Fruit fly (Drosophila melanogaster) whole organism, embryonic: Measurements from ENCODE around the gene Sps2.
A peak's percentile ranks its signal among the peaks of the same experiment; 100 is the strongest.

Source experiments
- CG10979 ChIP-seq: fragments of 200-800 bp; sonication (Bioruptor generic); optimal IDR thresholded peaks from 2 replicates; lab custom pipeline; 2018; ENCODE audit warnings: missing biosample characterization, mild to moderate bottlenecking, missing genetic modification characterization, moderate library complexity
- CG11723 ChIP-seq: fragments of 200-800 bp; sonication (Bioruptor generic); optimal IDR thresholded peaks from 2 replicates; lab custom pipeline; 2017; ENCODE audit warnings: missing biosample characterization, mild to moderate bottlenecking, missing genetic modification characterization
- CG12659 ChIP-seq: fragments of 200-800 bp; sonication (Bioruptor generic); optimal IDR thresholded peaks from 3 replicates; lab custom pipeline; 2017; ENCODE audit warnings: mild to moderate bottlenecking, missing biosample characterization, missing genetic modification reagents, missing genetic modification characterization
- CG14050 ChIP-seq: fragments of 200-800 bp; sonication (Bioruptor generic); IDR thresholded peaks from 3 replicates; pipeline ENCODE4 v1.3.6; 2022; ENCODE audit warnings: missing biosample characterization, missing genetic modification characterization
- CG1529 ChIP-seq: fragments of 200-800 bp; sonication (Bioruptor generic); optimal IDR thresholded peaks from 3 replicates; lab custom pipeline; 2018; ENCODE audit warnings: missing biosample characterization, missing genetic modification characterization
- CG18011 ChIP-seq: fragments of 200-800 bp; sonication (Bioruptor generic); optimal IDR thresholded peaks from 2 replicates; lab custom pipeline; 2017; ENCODE audit warnings: missing biosample characterization, missing genetic modification characterization, mild to moderate bottlenecking, moderate library complexity, missing genotype
- CG2889 ChIP-seq: fragments of 200-800 bp; sonication (Bioruptor generic); IDR thresholded peaks from 3 replicates; pipeline ENCODE4 v1.3.6; 2022; ENCODE audit warnings: missing biosample characterization, missing genetic modification characterization
- CG3163 ChIP-seq: fragments of 200-800 bp; sonication (Bioruptor generic); optimal IDR thresholded peaks from 3 replicates; lab custom pipeline; 2016; ENCODE audit warnings: missing biosample characterization, missing genetic modification characterization
- CG33213 ChIP-seq: fragments of 200-800 bp; sonication (Bioruptor generic); optimal IDR thresholded peaks from 3 replicates; lab custom pipeline; 2016; ENCODE audit warnings: missing biosample characterization, missing genetic modification characterization
- CG4820 ChIP-seq: fragments of 200-800 bp; sonication (Bioruptor generic); optimal IDR thresholded peaks from 3 replicates; lab custom pipeline; 2016; ENCODE audit warnings: missing biosample characterization, missing genetic modification characterization
- CG7786 ChIP-seq: fragments of 200-800 bp; sonication (Bioruptor generic); optimal IDR thresholded peaks from 2 replicates; lab custom pipeline; 2016; ENCODE audit warnings: missing biosample characterization, missing genetic modification characterization
- CG7987 ChIP-seq: fragments of 200-800 bp; sonication (Bioruptor generic); optimal IDR thresholded peaks from 2 replicates; lab custom pipeline; 2018; ENCODE audit warnings: missing biosample characterization, mild to moderate bottlenecking, missing genetic modification characterization, moderate library complexity
- CG8359 ChIP-seq: fragments of 200-800 bp; sonication (Bioruptor generic); optimal IDR thresholded peaks from 2 replicates; lab custom pipeline; 2017; ENCODE audit warnings: missing biosample characterization, mild to moderate bottlenecking, missing genetic modification characterization, borderline replicate concordance
- CG9609 ChIP-seq: fragments of 200-800 bp; sonication (Bioruptor generic); optimal IDR thresholded peaks from 3 replicates; lab custom pipeline; 2016; ENCODE audit warnings: missing biosample characterization, missing genetic modification characterization
- CHES-1-like ChIP-seq: fragments of 200-800 bp; sonication (Bioruptor generic); optimal IDR thresholded peaks from 2 replicates; lab custom pipeline; 2016; ENCODE audit warnings: missing biosample characterization, missing genetic modification characterization
- CTCF ChIP-seq: fragments of 200-800 bp; sonication (Bioruptor generic); optimal IDR thresholded peaks from 2 replicates; lab custom pipeline; 2017; ENCODE audit warnings: missing biosample characterization, mild to moderate bottlenecking, missing genetic modification characterization, moderate library complexity
- CkIIα-i1 ChIP-seq: fragments of 200-800 bp; sonication (Bioruptor generic); IDR thresholded peaks from 2 replicates; pipeline ENCODE4 v1.3.6; 2022; ENCODE audit warnings: missing biosample characterization, missing genetic modification characterization
- Deaf1 ChIP-seq: fragments of 200-800 bp; optimal IDR thresholded peaks from 3 replicates; lab custom pipeline; 2019; ENCODE audit warnings: missing biosample characterization, mild to moderate bottlenecking, missing genetic modification characterization, moderate library complexity
- Dek ChIP-seq: fragments of 200-800 bp; sonication (Bioruptor generic); optimal IDR thresholded peaks from 3 replicates; lab custom pipeline; 2019; ENCODE audit warnings: missing biosample characterization, mild to moderate bottlenecking, missing genetic modification characterization, moderate library complexity
- Doc3 ChIP-seq: fragments of 200-800 bp; sonication (Bioruptor generic); IDR thresholded peaks from 3 replicates; pipeline ENCODE4 v1.3.6; 2022; ENCODE audit warnings: missing biosample characterization, missing genetic modification characterization; ENCODE audit not compliant: partially characterized antibody
- Dref ChIP-seq: fragments of 200-800 bp; sonication (Bioruptor generic); IDR thresholded peaks from 2 replicates; pipeline ENCODE4 v1.3.6; 2022; ENCODE audit warnings: missing biosample characterization, missing genetic modification characterization
- E2f1 ChIP-seq: fragments of 200-800 bp; sonication (Bioruptor generic); IDR thresholded peaks from 2 replicates; pipeline ENCODE4 v1.3.6; 2022; ENCODE audit warnings: missing biosample characterization, missing genetic modification characterization
- E2f2 ChIP-seq: fragments of 200-800 bp; sonication (Bioruptor generic); IDR thresholded peaks from 2 replicates; pipeline ENCODE4 v1.3.6; 2022; ENCODE audit warnings: missing biosample characterization, missing genetic modification characterization
- Eip74EF ChIP-seq, 2 experiments: fragments of 200-800 bp in 1 of 2; fragments of >200 bp in 1 of 2; sonication (Bioruptor generic) in 1 of 2; optimal IDR thresholded peaks; 2 replicates each; lab custom pipeline; 2017 to 2019; ENCODE audit warnings: missing biosample characterization in 2 of 2, missing genetic modification characterization in 2 of 2, mild to moderate bottlenecking in 1 of 2, moderate library complexity in 1 of 2
- Ets65A ChIP-seq: fragments of 200-800 bp; sonication (Bioruptor generic); peaks from one replicate; lab custom pipeline; 2016; ENCODE audit warnings: missing biosample characterization, missing genetic modification characterization
- HLH4C ChIP-seq: fragments of 200-800 bp; sonication (Bioruptor generic); IDR thresholded peaks from 3 replicates; pipeline ENCODE4 v1.3.6; 2022; ENCODE audit warnings: missing biosample characterization, missing genetic modification characterization; ENCODE audit not compliant: partially characterized antibody
- Hey ChIP-seq: fragments of 200-800 bp; sonication (Bioruptor generic); optimal IDR thresholded peaks from 3 replicates; lab custom pipeline; 2018; ENCODE audit warnings: missing biosample characterization, mild to moderate bottlenecking, missing genetic modification characterization
- Neu2 ChIP-seq: fragments of 200-800 bp; sonication (Bioruptor generic); optimal IDR thresholded peaks from 3 replicates; lab custom pipeline; 2016; ENCODE audit warnings: missing biosample characterization, missing genetic modification characterization, borderline replicate concordance
- Sry-β ChIP-seq: fragments of 200-800 bp; sonication (Bioruptor generic); optimal IDR thresholded peaks from 2 replicates; lab custom pipeline; 2018; ENCODE audit warnings: missing biosample characterization, mild to moderate bottlenecking, missing genetic modification characterization, moderate library complexity
- Ssrp ChIP-seq: fragments of 200-800 bp; sonication (Bioruptor generic); optimal IDR thresholded peaks from 2 replicates; lab custom pipeline; 2018; ENCODE audit warnings: missing biosample characterization, mild to moderate bottlenecking, missing genetic modification characterization, moderate library complexity
- Trl ChIP-seq, 3 experiments: fragments of >200 bp in 2 of 3; fragments of 200-800 bp in 1 of 3; sonication (Bioruptor generic) in 1 of 3; optimal IDR thresholded peaks; 2 replicates in 1 of 3; 3 replicates in 2 of 3; lab custom pipeline; 2016 to 2017; ENCODE audit warnings: missing biosample characterization in 1 of 3, missing genetic modification characterization in 1 of 3
- ab ChIP-seq: fragments of 200-800 bp; sonication (Bioruptor generic); optimal IDR thresholded peaks from 2 replicates; lab custom pipeline; 2016; ENCODE audit warnings: missing biosample characterization, missing genetic modification characterization
- ara ChIP-seq: fragments of 200-800 bp; sonication (Bioruptor generic); IDR thresholded peaks from 2 replicates; pipeline ENCODE4 v1.3.6; 2022; ENCODE audit warnings: missing biosample characterization, missing genetic modification characterization
- ash1 ChIP-seq: fragments of 200-800 bp; sonication (Bioruptor generic); optimal IDR thresholded peaks from 2 replicates; lab custom pipeline; 2018; ENCODE audit warnings: missing biosample characterization, mild to moderate bottlenecking, missing genetic modification characterization
- chif ChIP-seq, 2 experiments: fragments of 200-800 bp; sonication (Bioruptor generic); optimal IDR thresholded peaks; 3 replicates each; lab custom pipeline; 2016; ENCODE audit warnings: missing biosample characterization in 2 of 2, missing genetic modification characterization in 2 of 2
- chm ChIP-seq: fragments of 200-800 bp; sonication (Bioruptor generic); IDR thresholded peaks from 2 replicates; pipeline ENCODE4 v1.3.6; 2022; ENCODE audit warnings: missing biosample characterization, missing genetic modification characterization
- corto ChIP-seq: fragments of 200-800 bp; sonication (Bioruptor generic); optimal IDR thresholded peaks from 2 replicates; lab custom pipeline; 2016; ENCODE audit warnings: missing biosample characterization, mild to moderate bottlenecking, missing genetic modification characterization, moderate library complexity
- crc ChIP-seq: fragments of 200-800 bp; sonication (Bioruptor generic); optimal IDR thresholded peaks from 2 replicates; lab custom pipeline; 2016; ENCODE audit warnings: missing biosample characterization, missing genetic modification characterization
- disco-r ChIP-seq: fragments of 200-800 bp; sonication (Bioruptor generic); optimal IDR thresholded peaks from 2 replicates; lab custom pipeline; 2016; ENCODE audit warnings: missing biosample characterization, missing genetic modification characterization
- fd3F ChIP-seq: fragments of 200-800 bp; sonication (Bioruptor generic); optimal IDR thresholded peaks from 2 replicates; lab custom pipeline; 2018; ENCODE audit warnings: missing biosample characterization, mild to moderate bottlenecking, missing genetic modification characterization, moderate library complexity
- ftz-f1 ChIP-seq: fragments of 200-800 bp; sonication (Bioruptor generic); optimal IDR thresholded peaks from 2 replicates; lab custom pipeline; 2016; ENCODE audit warnings: missing biosample characterization, missing genetic modification characterization
- gcm2 ChIP-seq: fragments of 200-800 bp; sonication (Bioruptor generic); optimal IDR thresholded peaks from 2 replicates; lab custom pipeline; 2016; ENCODE audit warnings: missing biosample characterization, missing genetic modification characterization
- klu ChIP-seq: fragments of 200-800 bp; sonication (Bioruptor generic); IDR thresholded peaks from 2 replicates; pipeline ENCODE4 v1.3.6; 2022; ENCODE audit warnings: missing biosample characterization, missing genetic modification characterization
- maf-S ChIP-seq: fragments of 200-800 bp; sonication (Bioruptor generic); optimal IDR thresholded peaks from 2 replicates; lab custom pipeline; 2016; ENCODE audit warnings: missing biosample characterization, missing genetic modification characterization
- phol ChIP-seq: fragments of 200-800 bp; sonication (Bioruptor generic); optimal IDR thresholded peaks from 3 replicates; lab custom pipeline; 2018; ENCODE audit warnings: missing biosample characterization, mild to moderate bottlenecking, missing genetic modification characterization, moderate library complexity
- repo ChIP-seq: fragments of 200-800 bp; sonication (Bioruptor generic); optimal IDR thresholded peaks from 2 replicates; lab custom pipeline; 2016; ENCODE audit warnings: missing biosample characterization, missing genetic modification characterization
- tin ChIP-seq: fragments of 200-800 bp; sonication (Bioruptor generic); optimal IDR thresholded peaks from 3 replicates; lab custom pipeline; 2016; ENCODE audit warnings: missing biosample characterization, missing genetic modification characterization
- tio ChIP-seq: fragments of 200-800 bp; sonication (Bioruptor generic); optimal IDR thresholded peaks from 2 replicates; lab custom pipeline; 2017; ENCODE audit warnings: missing biosample characterization, missing genetic modification characterization, inconsistent platforms
- unpg ChIP-seq: fragments of 200-800 bp; sonication (Bioruptor generic); optimal IDR thresholded peaks from 3 replicates; lab custom pipeline; 2018; ENCODE audit warnings: missing biosample characterization, mild to moderate bottlenecking, missing genetic modification characterization, moderate library complexity

Sps2 gene

DNA sequence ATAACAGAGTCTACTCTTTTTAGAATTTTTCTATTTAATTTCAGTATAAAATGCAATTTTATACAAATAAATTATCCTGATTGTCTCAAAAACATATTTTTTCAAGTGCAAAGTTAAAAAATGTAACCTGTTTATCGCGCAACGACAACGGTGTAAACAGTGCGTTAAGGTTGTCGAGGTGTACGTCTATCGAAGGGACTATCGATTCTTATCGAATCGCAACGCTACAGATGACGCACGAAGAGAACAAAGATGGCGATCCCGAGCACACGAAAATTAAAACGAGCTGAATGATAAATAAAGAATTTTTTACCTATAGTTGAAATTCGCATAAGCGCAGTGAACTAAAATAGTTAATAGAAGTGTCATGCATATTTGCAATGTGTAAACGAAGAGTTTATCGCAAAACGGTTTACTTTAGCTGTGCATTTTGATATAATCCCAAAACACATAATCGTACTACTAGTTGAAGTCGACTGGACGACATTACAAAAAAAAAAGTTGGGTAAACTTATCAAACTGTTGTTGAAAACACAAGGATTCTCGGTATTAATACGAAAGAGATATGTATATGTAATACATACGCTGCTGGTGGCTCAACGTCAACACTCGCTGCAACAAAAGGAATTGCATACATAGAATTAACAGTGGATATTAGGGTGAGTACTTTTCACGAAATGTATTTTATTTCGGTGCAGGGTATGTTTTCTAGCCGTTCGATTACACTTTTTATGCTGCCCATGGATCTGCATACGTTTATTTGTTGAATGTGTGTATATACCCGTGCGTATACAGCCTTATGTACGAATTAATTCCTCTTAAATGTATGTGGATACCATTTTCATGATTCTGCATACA is 45.7 kb downstream of the Sps2 start, which contains the start of gene da (continued):
- TF ChIP-seq ab (GFP tag; lab: Kevin White, UChicago) (no peak), CG18011 (GFP tag; lab: Kevin White, UChicago) (peak; percentile 20), Sry-β (GFP tag; lab: Kevin White, UChicago) (no peak), E2f1 (peak; percentile 50; the same call in 1 of the 2 replicates), disco-r (GFP tag; lab: Kevin White, UChicago) (no peak), chm (peak; percentile 55), fd3F (GFP tag; lab: Kevin White, UChicago) (peak; percentile 35), tio (GFP tag; lab: Kevin White, UChicago) (no peak), CG14050 (GFP tag; lab: Robert Waterston, UW) (no peak), repo (GFP tag; lab: Kevin White, UChicago) (no peak), Trl (optimal IDR thresholded peaks at IDR 0.05; lab: Kevin White, UChicago) (no peak), Trl (GFP tag; optimal IDR thresholded peaks at IDR 0.05; lab: Kevin White, UChicago) (peak; percentile 47), unpg (peak; percentile 52), maf-S (GFP tag; lab: Kevin White, UChicago) (peak; percentile 42), CG7786 (GFP tag; lab: Kevin White, UChicago) (peak; percentile 55), Dek (tag; lab: Kevin White, UChicago) (peak; percentile 65), Hey (tag; lab: Kevin White, UChicago) (no peak), CHES-1-like (GFP tag; lab: Kevin White, UChicago) (peak; percentile 60), CG9609 (GFP tag; lab: Kevin White, UChicago) (peak; percentile 56), Neu2 (no peak), Doc3 (GFP tag; lab: Robert Waterston, UW) (no peak), CG11723 (GFP tag; lab: Kevin White, UChicago) (peak; percentile 77), CG8359 (GFP tag; lab: Kevin White, UChicago) (no peak), CG33213 (GFP tag; lab: Kevin White, UChicago) (peak; percentile 22), CTCF (GFP tag; lab: Kevin White, UChicago) (no peak), CG7987 (GFP tag; lab: Kevin White, UChicago) (peak; percentile 45), HLH4C (peak; percentile 61; the same call in 2 of the 3 replicates), CG3163 (GFP tag; lab: Kevin White, UChicago) (no peak), phol (tag; lab: Kevin White, UChicago) (peak; percentile 100), crc (GFP tag; lab: Kevin White, UChicago) (peak; percentile 34), Dref (GFP tag; lab: Robert Waterston, UW) (peak; percentile 92), CG2889 (GFP tag; lab: Robert Waterston, UW) (no peak), CG1529 (GFP tag; lab: Kevin White, UChicago) (no peak), ftz-f1 (no peak), E2f2 (GFP tag; lab: Robert Waterston, UW) (peak; percentile 47; the same call in 1 of the 2 replicates), Eip74EF (GFP tag; optimal IDR thresholded peaks at IDR 0.05; lab: Kevin White, UChicago) (peak in 1 of 2 experiments; percentile 70), klu (no peak), Deaf1 (tag; lab: Kevin White, UChicago) (peak; percentile 98), ara (no peak), CkIIα-i1 (GFP tag; lab: Robert Waterston, UW) (no peak), CG4820 (GFP tag; lab: Kevin White, UChicago) (peak; percentile 35), ash1 (GFP tag; lab: Kevin White, UChicago) (peak; percentile 6), Ets65A (GFP tag; lab: Kevin White, UChicago) (peak; percentile 78), CG10979 (tag; lab: Kevin White, UChicago) (peak; percentile 35), tin (GFP tag; lab: Kevin White, UChicago) (peak; percentile 62), corto (GFP tag; lab: Kevin White, UChicago) (no peak), CG12659 (peak; percentile 91), chif (GFP tag; optimal IDR thresholded peaks at IDR 0.05; lab: Kevin White, UChicago) (peak; percentile 44 to 55), Ssrp (tag; lab: Kevin White, UChicago) (peak; percentile 58), gcm2 (no peak)
